Worm (Caenorhabditis elegans) whole organism, L4 larva: ENCODE measurements around the gene rpl-29.

ENCODE experiments used
- D1046.2 ChIP-seq: fragments of 200-800 bp; sonication (Bioruptor generic); IDR thresholded peaks from 2 replicates; pipeline ENCODE4 v1.3.6; 2022; ENCODE audit warnings: missing genetic modification characterization, missing compliant biosample characterization
- R02D3.7 ChIP-seq: fragments of 150-350 bp; sonication (generic microtip); optimal IDR thresholded peaks from 3 replicates; lab custom pipeline; 2014; ENCODE audit warnings: missing biosample characterization, missing genetic modification characterization
- Y105C5A.15 ChIP-seq: fragments of 200-800 bp; sonication (Bioruptor generic); IDR thresholded peaks from 2 replicates; pipeline ENCODE4 v1.3.6; 2022; ENCODE audit warnings: missing genetic modification characterization, missing compliant biosample characterization
- Y48G9A.11 ChIP-seq: fragments of 200-800 bp; sonication (Bioruptor generic); IDR thresholded peaks from 2 replicates; pipeline ENCODE4 v1.3.6; 2022; ENCODE audit warnings: missing genetic modification reagents, missing genetic modification characterization, missing compliant biosample characterization
- Y75B8A.6 ChIP-seq: fragments of 200-800 bp; sonication (Bioruptor generic); IDR thresholded peaks from 2 replicates; pipeline ENCODE4 v1.3.6; 2022; ENCODE audit warnings: missing genetic modification reagents, missing genetic modification characterization, missing compliant biosample characterization
- ZK337.2 ChIP-seq: fragments of 200-800 bp; sonication (Bioruptor generic); IDR thresholded peaks from 2 replicates; pipeline ENCODE4 v1.3.6; 2022; ENCODE audit warnings: missing genetic modification reagents, missing genetic modification characterization, missing compliant biosample characterization
- arid-1 ChIP-seq: fragments of 200-800 bp; sonication (Bioruptor generic); conservative IDR thresholded peaks from 2 replicates; pipeline ENCODE4 v1.3.6; 2022; ENCODE audit warnings: missing genetic modification reagents, missing genetic modification characterization, missing compliant biosample characterization
- attf-4 ChIP-seq: sonication (generic microtip); optimal IDR thresholded peaks from 3 replicates; lab custom pipeline; 2017; ENCODE audit warnings: missing biosample characterization, missing genetic modification characterization
- ceh-20 ChIP-seq: fragments of 200-800 bp; sonication (Bioruptor generic); IDR thresholded peaks from 2 replicates; pipeline ENCODE4 v1.3.6; 2022; ENCODE audit warnings: missing genetic modification reagents, missing genetic modification characterization, missing compliant biosample characterization
- ceh-32 ChIP-seq: sonication (generic microtip); optimal IDR thresholded peaks from 2 replicates; lab custom pipeline; 2016; ENCODE audit warnings: mild to moderate bottlenecking, missing genetic modification characterization, missing compliant biosample characterization; ENCODE audit not compliant: poor library complexity
- ceh-44 ChIP-seq: fragments of 200-800 bp; sonication (Bioruptor generic); IDR thresholded peaks from 2 replicates; pipeline ENCODE4 v1.3.6; 2022; ENCODE audit warnings: missing genetic modification reagents, missing genetic modification characterization, missing compliant biosample characterization
- ctbp-1 ChIP-seq: fragments of 200-800 bp; sonication (Bioruptor generic); IDR thresholded peaks from 2 replicates; pipeline ENCODE4 v1.3.6; 2022; ENCODE audit warnings: missing genetic modification reagents, missing genetic modification characterization, missing compliant biosample characterization
- daf-8 ChIP-seq: fragments of 200-800 bp; sonication (Bioruptor generic); IDR thresholded peaks from 2 replicates; pipeline ENCODE4 v1.3.6; 2022; ENCODE audit warnings: missing genetic modification characterization, missing compliant biosample characterization
- dmd-9 ChIP-seq: fragments of 200-800 bp; sonication (Bioruptor generic); IDR thresholded peaks from 2 replicates; pipeline ENCODE4 v1.3.6; 2022; ENCODE audit warnings: missing genetic modification reagents, missing genetic modification characterization, missing compliant biosample characterization
- lsy-2 ChIP-seq, 2 experiments: fragments of 150-350 bp in 1 of 2; sonication (generic microtip) in 1 of 2; optimal IDR thresholded peaks; 2 replicates each; lab custom pipeline; 2014 to 2017; ENCODE audit warnings: missing biosample characterization in 2 of 2, missing genetic modification characterization in 2 of 2
- madf-5 ChIP-seq, 2 experiments: fragments of 200-800 bp; sonication (Bioruptor generic); IDR thresholded peaks; 2 replicates each; pipeline ENCODE4 v1.3.6; 2022; ENCODE audit warnings: missing compliant biosample characterization in 2 of 2, missing genetic modification characterization in 2 of 2
- madf-9 ChIP-seq: fragments of 200-800 bp; sonication (Bioruptor generic); conservative IDR thresholded peaks from 2 replicates; pipeline ENCODE4 v1.3.6; 2022; ENCODE audit warnings: missing genetic modification reagents, missing genetic modification characterization, missing compliant biosample characterization
- mdl-1 ChIP-seq, 2 experiments: fragments of 150-350 bp in 1 of 2; sonication (generic microtip) in 1 of 2; optimal IDR thresholded peaks; 2 replicates each; lab custom pipeline; 2014 to 2017; ENCODE audit warnings: missing biosample characterization in 2 of 2, missing genetic modification characterization in 2 of 2
- mdt-29 ChIP-seq: fragments of 200-800 bp; sonication (Bioruptor generic); IDR thresholded peaks from 2 replicates; pipeline ENCODE4 v1.3.6; 2022; ENCODE audit warnings: missing genetic modification reagents, missing genetic modification characterization, missing compliant biosample characterization
- mxl-2 ChIP-seq: fragments of 200-800 bp; sonication (Bioruptor generic); conservative IDR thresholded peaks from 2 replicates; pipeline ENCODE4 v1.3.6; 2022; ENCODE audit warnings: missing genetic modification reagents, missing genetic modification characterization, missing compliant biosample characterization
- mxl-3 ChIP-seq: fragments of 200-800 bp; sonication (Bioruptor generic); optimal IDR thresholded peaks from 2 replicates; lab custom pipeline; 2018; ENCODE audit warnings: mild to moderate bottlenecking, missing genetic modification characterization, missing compliant biosample characterization
- nhr-102 ChIP-seq: sonication (generic microtip); optimal IDR thresholded peaks from 2 replicates; lab custom pipeline; 2016; ENCODE audit warnings: mild to moderate bottlenecking, missing genetic modification characterization, moderate library complexity, missing compliant biosample characterization
- nhr-6 ChIP-seq: fragments of 150-350 bp; optimal IDR thresholded peaks from 2 replicates; lab custom pipeline; 2014; ENCODE audit warnings: missing biosample characterization, missing genetic modification characterization
- pha-4 ChIP-seq, 2 experiments: fragments of 150-350 bp in 1 of 2; fragments of 200-800 bp in 1 of 2; sonication (Bioruptor generic) in 1 of 2; IDR thresholded peaks in 1 of 2; optimal IDR thresholded peaks in 1 of 2; 2 replicates each; pipeline versions ENCODE4 v1.3.6 to Lab custom; 2014 to 2022; ENCODE audit warnings: missing genetic modification characterization in 2 of 2, missing genetic modification reagents in 2 of 2, missing biosample characterization in 1 of 2, missing compliant biosample characterization in 1 of 2
- pqm-1 ChIP-seq: sonication (generic microtip); optimal IDR thresholded peaks from 2 replicates; lab custom pipeline; 2017; ENCODE audit warnings: missing biosample characterization, missing genetic modification characterization
- snpc-1.2 ChIP-seq: fragments of 200-800 bp; sonication (Bioruptor generic); IDR thresholded peaks from 2 replicates; pipeline ENCODE4 v1.3.6; 2022; ENCODE audit warnings: missing genetic modification reagents, missing genetic modification characterization, missing compliant biosample characterization
- spr-1 ChIP-seq: sonication (generic microtip); optimal IDR thresholded peaks from 2 replicates; lab custom pipeline; 2016; ENCODE audit warnings: mild to moderate bottlenecking, missing genetic modification characterization, missing compliant biosample characterization
- spr-3 ChIP-seq: fragments of 200-800 bp; sonication (Bioruptor generic); optimal IDR thresholded peaks from 2 replicates; lab custom pipeline; 2018; ENCODE audit warnings: mild to moderate bottlenecking, missing genetic modification characterization, missing compliant biosample characterization
- tag-97 ChIP-seq: fragments of 200-800 bp; sonication (Bioruptor generic); IDR thresholded peaks from 2 replicates; pipeline ENCODE4 v1.3.6; 2022; ENCODE audit warnings: missing genetic modification characterization, missing compliant biosample characterization
- tra-1 ChIP-seq: fragments of 200-800 bp; sonication (Bioruptor generic); IDR thresholded peaks from 2 replicates; pipeline ENCODE4 v1.3.6; 2022; ENCODE audit warnings: missing genetic modification reagents, missing genetic modification characterization, missing compliant biosample characterization
- unc-62 ChIP-seq, 3 experiments: fragments of 150-350 bp in 1 of 3; sonication (generic microtip); optimal IDR thresholded peaks in 2 of 3; peaks in 1 of 3; 1 replicate in 1 of 3; 2 replicates in 2 of 3; lab custom pipeline; 2014 to 2017; ENCODE audit warnings: missing biosample characterization in 3 of 3, missing genetic modification characterization in 3 of 3, missing genetic modification reagents in 3 of 3, missing genotype in 1 of 3
- vab-7 ChIP-seq: fragments of 200-800 bp; sonication (Bioruptor generic); IDR thresholded peaks from 2 replicates; pipeline ENCODE4 v1.3.6; 2022; ENCODE audit warnings: missing genetic modification reagents, missing genetic modification characterization, missing compliant biosample characterization
- zfp-3 ChIP-seq: fragments of 200-800 bp; sonication (Bioruptor generic); conservative IDR thresholded peaks from 2 replicates; pipeline ENCODE4 v1.3.6; 2022; ENCODE audit warnings: missing genetic modification reagents, missing genetic modification characterization, missing compliant biosample characterization
- zip-2 ChIP-seq: fragments of 150-350 bp; optimal IDR thresholded peaks from 2 replicates; lab custom pipeline; 2014; ENCODE audit warnings: missing biosample characterization, missing genetic modification characterization
- ztf-11 ChIP-seq: fragments of 150-350 bp; optimal IDR thresholded peaks from 2 replicates; lab custom pipeline; 2014; ENCODE audit warnings: missing biosample characterization, missing genetic modification characterization

Gene rpl-29

DNA sequence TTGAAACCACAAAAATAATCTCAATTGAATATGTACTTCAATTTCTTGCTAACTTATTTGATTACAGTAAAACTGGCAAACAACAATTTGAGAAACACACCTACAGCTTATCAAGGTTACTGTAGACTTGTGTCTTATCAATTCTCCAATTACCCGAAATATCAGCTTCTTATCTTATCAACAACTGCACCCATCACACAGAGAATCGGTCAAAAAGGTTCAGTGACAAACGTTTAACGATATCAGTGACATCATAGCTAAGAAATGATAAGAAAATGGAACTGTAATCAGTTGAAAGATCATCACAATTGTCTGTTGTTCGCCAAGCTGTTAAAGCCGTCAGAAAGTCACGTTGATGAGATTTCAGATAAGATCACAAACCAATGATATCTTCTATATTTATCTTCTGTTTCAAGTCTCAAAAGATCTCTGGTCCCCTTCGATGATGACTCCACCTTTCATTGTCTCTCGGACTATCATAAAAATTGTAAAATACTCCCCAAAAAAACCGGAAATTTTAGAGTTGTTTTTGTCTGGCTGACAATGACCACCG lies 37.3 kb downstream of the rpl-29 start (continued):
- TF ChIP-seq mxl-2 (GFP tag; lab: Robert Waterston, UW) (0 out of 2 replicates have a peak, but pooled peaks have one; percentile 45), nhr-102 (tag; lab: Kevin White, UChicago) (peak; percentile 89), pha-4 (GFP tag; IDR thresholded peaks at IDR 0.05; lab: Robert Waterston, UW) (peak; percentile 68; the same call in 1 of the 2 replicates), pha-4 (tag; optimal IDR thresholded peaks at IDR 0.05; lab: Kevin White, UChicago) (no peak), nhr-6 (peak; percentile 93), mdt-29 (GFP tag; lab: Robert Waterston, UW) (0 out of 2 replicates have a peak, but pooled peaks have one; percentile 34), spr-3 (no peak), attf-4 (tag; lab: Kevin White, UChicago) (no peak), unc-62 (GFP tag; optimal IDR thresholded peaks at IDR 0.05 in 1 of 2; lab: Kevin White, UChicago) (peak; percentile 36), unc-62 (tag; optimal IDR thresholded peaks at IDR 0.05; lab: Kevin White, UChicago) (no peak), ceh-32 (no peak), zip-2 (tag; lab: Kevin White, UChicago) (peak; percentile 29), lsy-2 (tag; optimal IDR thresholded peaks at IDR 0.05; lab: Kevin White, UChicago) (peak; percentile 74 to 96), mxl-3 (peak; percentile 77), ztf-11 (tag; lab: Kevin White, UChicago) (no peak), pqm-1 (tag; lab: Kevin White, UChicago) (peak; percentile 100), spr-1 (tag; lab: Kevin White, UChicago) (no peak), vab-7 (GFP tag; lab: Robert Waterston, UW) (no peak), ceh-44 (GFP tag; lab: Robert Waterston, UW) (no peak), mdl-1 (tag; optimal IDR thresholded peaks at IDR 0.05; lab: Kevin White, UChicago) (peak in 1 of 2 experiments; percentile 91), R02D3.7 (tag; lab: Kevin White, UChicago) (no peak), ceh-20 (GFP tag; lab: Robert Waterston, UW) (peak; percentile 90), madf-9 (no peak), ctbp-1 (no peak), arid-1 (no peak), tra-1 (GFP tag; lab: Robert Waterston, UW) (peak; percentile 99)

ce11 chrIV:13920974-13921373 lies 38.9 kb downstream of the rpl-29 start:
- peak; percentile 63 for TF ChIP-seq snpc-1.2 (GFP tag; lab: Robert Waterston, UW)

ce11 chrIV:13922289-13922688 lies 40.3 kb downstream of the rpl-29 start:
- TF ChIP-seq zfp-3 (GFP tag; lab: Robert Waterston, UW) (peak; percentile 55), Y48G9A.11 (GFP tag; lab: Robert Waterston, UW) (peak; percentile 40; the same call in 1 of the 2 replicates), ZK337.2 (GFP tag; lab: Robert Waterston, UW) (peak; percentile 63; the same call in 1 of the 2 replicates), D1046.2 (peak; percentile 70; the same call in 1 of the 2 replicates), snpc-1.2 (GFP tag; lab: Robert Waterston, UW) (peak; percentile 92), Y105C5A.15 (GFP tag; lab: Robert Waterston, UW) (peak; percentile 75; the same call in 1 of the 2 replicates), Y75B8A.6 (GFP tag; lab: Robert Waterston, UW) (0 out of 2 replicates have a peak, but pooled peaks have one; percentile 38), madf-5 (GFP tag; IDR thresholded peaks at IDR 0.05; lab: Robert Waterston, UW) (peak in 1 of 2 experiments; percentile 82; a peak in 1 of 4 replicates), daf-8 (0 out of 2 replicates have a peak, but pooled peaks have one; percentile 32), dmd-9 (GFP tag; lab: Robert Waterston, UW) (peak; percentile 77; the same call in 1 of the 2 replicates), vab-7 (GFP tag; lab: Robert Waterston, UW) (peak; percentile 73), tag-97 (GFP tag; lab: Robert Waterston, UW) (peak; percentile 94), mdt-29 (GFP tag; lab: Robert Waterston, UW) (peak; percentile 74; the same call in 1 of the 2 replicates)
